Fruit fly (Drosophila melanogaster): ENCODE data around the gene Sarm.

The Sarm gene

DNA sequence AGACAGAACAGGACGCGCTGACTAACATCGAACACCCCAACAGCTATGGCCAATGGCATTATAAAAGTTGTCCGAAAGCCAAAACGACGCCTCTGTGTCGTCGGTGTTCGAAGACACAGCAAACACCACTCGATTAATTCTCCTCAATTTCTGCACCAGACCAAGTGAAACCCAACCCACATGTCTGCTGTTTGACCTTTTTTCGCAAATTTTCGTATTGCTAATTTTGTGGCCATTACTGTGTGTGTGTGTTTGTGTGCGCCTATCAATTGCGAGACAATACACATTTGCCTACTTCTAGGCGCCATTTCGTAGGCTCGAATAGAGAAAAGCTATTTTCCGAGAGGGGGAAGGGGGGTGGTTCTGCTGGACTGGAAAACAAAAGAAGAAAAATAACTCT, 24.6 kb upstream of the Sarm start:
- no peak for TF ChIP-seq Dll (optimal IDR thresholded peaks at IDR 0.05)
- no peak for TF ChIP-seq EcR (GFP tag; optimal IDR thresholded peaks at IDR 0.05)
- TF ChIP-seq usp (GFP tag; optimal IDR thresholded peaks at IDR 0.05), result no peak
- TF ChIP-seq CG8478 (optimal IDR thresholded peaks at IDR 0.05), result no peak
- TF ChIP-seq psq (optimal IDR thresholded peaks at IDR 0.05), result no peak
- TF ChIP-seq pan (optimal IDR thresholded peaks at IDR 0.05), result no peak

DNA sequence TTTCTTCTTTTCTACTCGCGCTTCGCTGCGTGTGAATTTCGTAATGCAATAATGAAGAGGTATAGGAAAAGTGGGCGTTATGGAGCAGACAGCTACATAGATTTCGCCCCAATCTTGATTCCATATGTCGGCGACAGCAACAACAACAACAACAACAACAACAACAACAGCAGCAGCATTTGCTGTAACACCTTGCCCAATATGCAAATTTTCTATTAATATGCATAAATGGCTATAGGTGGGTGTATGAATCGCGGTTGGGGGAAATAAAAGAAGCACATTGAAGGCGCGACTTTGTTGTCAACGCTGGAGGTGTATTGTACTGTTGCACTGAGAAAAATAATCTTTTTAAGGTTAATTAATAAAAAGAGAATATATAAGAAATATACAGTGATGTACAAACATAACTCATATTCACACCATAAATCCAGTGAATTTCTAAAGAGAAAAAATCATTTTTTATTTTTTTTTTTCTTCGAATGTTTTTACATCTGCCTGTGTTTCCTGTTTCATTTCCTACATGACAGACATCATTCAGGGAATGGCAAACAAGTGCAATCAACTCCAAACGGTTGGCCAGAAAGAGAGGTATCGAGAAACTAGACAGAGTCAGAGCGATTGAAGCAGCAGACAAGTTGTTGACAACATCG, 22.1 kb upstream of the Sarm start:
- TF ChIP-seq EcR (GFP tag; optimal IDR thresholded peaks at IDR 0.05) (no peak), usp (GFP tag; optimal IDR thresholded peaks at IDR 0.05) (no peak), CG8478 (optimal IDR thresholded peaks at IDR 0.05) (no peak), Dll (optimal IDR thresholded peaks at IDR 0.05) (no peak), psq (optimal IDR thresholded peaks at IDR 0.05) (no peak), pan (optimal IDR thresholded peaks at IDR 0.05) (no peak)

DNA sequence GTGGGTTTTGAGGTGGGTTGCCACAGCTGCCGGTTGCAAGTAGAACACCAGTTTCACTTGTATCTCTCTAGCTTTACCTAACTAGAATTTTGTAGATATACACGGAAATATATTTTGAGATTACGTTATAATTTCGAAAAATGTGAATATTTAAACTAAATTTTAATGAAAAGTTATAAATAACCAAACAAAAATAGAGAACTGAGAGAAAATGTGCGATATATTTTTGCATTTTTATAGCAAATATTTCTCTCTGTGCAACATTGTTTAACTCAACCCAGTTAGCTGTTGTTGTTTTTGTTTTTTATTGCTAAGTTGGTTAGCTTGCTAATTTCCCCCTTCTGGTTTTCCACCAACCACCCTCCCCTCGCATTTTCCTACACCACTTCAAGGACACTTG, 20.1 kb upstream of the Sarm start:
- TF ChIP-seq usp (GFP tag; optimal IDR thresholded peaks at IDR 0.05) (no peak), pan (optimal IDR thresholded peaks at IDR 0.05) (no peak), Dll (optimal IDR thresholded peaks at IDR 0.05) (no peak), EcR (GFP tag; optimal IDR thresholded peaks at IDR 0.05) (no peak), CG8478 (optimal IDR thresholded peaks at IDR 0.05) (no peak), psq (optimal IDR thresholded peaks at IDR 0.05) (no peak)

DNA sequence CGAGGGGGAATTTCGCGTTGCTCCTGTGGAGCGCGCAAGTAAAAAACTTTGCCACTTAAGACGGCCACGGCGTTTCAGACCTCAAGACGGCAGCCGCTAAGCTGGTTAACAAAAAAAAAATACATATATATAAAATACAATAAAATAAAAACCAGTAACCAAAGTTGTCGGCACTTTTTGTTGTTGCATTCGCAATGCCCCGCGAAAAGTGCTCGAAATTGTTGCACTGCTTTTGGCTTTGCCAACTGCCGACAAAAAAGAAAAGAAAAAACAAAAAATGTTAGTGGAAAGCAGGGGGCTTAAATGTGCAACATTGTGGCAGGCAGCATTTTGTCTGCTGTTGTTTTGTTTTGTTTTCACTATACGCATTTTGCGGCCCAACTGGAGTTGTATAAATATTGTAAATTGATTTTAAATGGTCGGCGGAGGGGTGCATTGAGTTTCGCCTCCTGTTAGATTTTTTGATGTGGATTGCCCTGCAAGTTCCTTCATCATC, 18.8 kb upstream of the Sarm start:
- TF ChIP-seq psq (optimal IDR thresholded peaks at IDR 0.05) (no peak), Dll (optimal IDR thresholded peaks at IDR 0.05) (no peak), pan (optimal IDR thresholded peaks at IDR 0.05) (no peak), EcR (GFP tag; optimal IDR thresholded peaks at IDR 0.05) (no peak), CG8478 (optimal IDR thresholded peaks at IDR 0.05) (no peak), usp (GFP tag; optimal IDR thresholded peaks at IDR 0.05) (no peak)

DNA sequence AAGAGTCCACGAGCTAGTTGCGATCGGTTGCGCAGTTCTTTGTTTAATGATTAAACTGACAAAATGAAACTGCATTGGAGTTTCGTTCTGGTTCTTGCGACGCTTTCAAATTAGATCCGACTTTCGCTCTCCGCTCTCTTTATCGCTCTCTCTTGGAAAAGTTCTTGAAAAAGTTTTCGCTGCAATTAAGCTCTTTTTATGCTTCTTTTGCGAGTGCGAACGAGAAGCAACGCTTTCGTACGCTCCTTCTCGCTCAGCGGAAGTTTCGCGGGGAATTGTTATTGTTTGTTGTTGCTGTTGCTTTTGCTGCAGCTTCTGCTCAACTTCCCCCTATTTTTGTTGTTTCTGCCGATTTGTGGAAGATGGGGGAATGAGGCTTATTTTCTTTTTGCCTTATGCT, 7.3 kb upstream of the Sarm start:
- peak in 1 of 2 experiments; percentile 45 for TF ChIP-seq EcR (GFP tag; optimal IDR thresholded peaks at IDR 0.05)
- TF ChIP-seq Dll (optimal IDR thresholded peaks at IDR 0.05), result no peak
- no peak for TF ChIP-seq psq (optimal IDR thresholded peaks at IDR 0.05)

DNA sequence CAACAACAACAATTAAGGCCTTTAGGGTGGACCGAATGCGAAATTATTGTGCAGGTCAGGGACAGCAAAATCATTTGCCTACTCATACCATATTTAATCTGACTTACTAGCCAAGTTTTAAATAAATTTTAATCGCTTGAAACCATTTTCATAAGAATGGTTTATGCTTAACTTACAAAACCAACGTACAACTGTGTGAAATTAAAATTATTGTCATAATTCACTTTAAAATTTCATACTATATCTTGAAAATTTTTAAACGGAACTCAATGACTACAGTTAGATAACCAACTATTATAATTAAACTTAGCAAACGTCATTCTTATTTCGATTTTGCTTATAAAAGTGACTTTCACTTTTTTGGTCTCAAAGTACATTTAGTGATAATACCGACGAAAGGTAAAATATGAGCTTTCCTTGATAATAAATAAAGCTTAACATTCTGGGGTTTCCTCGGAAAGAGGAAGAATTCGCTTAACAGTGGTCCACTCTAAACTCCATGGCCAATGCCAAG, 6.9 kb upstream of the Sarm start:
- no peak for TF ChIP-seq pan (optimal IDR thresholded peaks at IDR 0.05)
- TF ChIP-seq psq (optimal IDR thresholded peaks at IDR 0.05), result no peak
- no peak for TF ChIP-seq Dll (optimal IDR thresholded peaks at IDR 0.05)
- no peak for TF ChIP-seq usp (GFP tag; optimal IDR thresholded peaks at IDR 0.05)
- no peak for TF ChIP-seq CG8478 (optimal IDR thresholded peaks at IDR 0.05)
- no peak for TF ChIP-seq EcR (GFP tag; optimal IDR thresholded peaks at IDR 0.05)

DNA sequence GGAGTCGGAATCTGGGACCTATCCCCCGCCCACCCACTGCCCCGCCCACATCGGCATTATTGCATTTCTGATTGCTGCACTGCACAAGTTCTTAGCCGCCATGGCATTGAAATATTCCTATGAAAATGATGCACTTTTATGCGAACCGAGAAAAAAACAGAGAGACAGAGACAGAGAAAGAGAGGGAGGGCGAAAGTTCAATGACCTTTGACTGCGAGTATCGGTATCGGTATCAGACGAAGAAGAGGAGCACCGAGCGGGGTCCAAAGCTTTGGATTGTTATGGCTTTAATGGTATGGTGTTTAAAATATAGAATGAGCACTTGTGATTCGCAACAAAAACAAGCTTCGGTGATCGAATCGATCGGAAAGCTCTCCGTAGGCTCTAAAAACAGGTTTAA, 6.3 kb upstream of the Sarm start:
- peak; percentile 86 to 96 for TF ChIP-seq EcR (GFP tag; optimal IDR thresholded peaks at IDR 0.05)
- no peak for TF ChIP-seq CG8478 (optimal IDR thresholded peaks at IDR 0.05)

DNA sequence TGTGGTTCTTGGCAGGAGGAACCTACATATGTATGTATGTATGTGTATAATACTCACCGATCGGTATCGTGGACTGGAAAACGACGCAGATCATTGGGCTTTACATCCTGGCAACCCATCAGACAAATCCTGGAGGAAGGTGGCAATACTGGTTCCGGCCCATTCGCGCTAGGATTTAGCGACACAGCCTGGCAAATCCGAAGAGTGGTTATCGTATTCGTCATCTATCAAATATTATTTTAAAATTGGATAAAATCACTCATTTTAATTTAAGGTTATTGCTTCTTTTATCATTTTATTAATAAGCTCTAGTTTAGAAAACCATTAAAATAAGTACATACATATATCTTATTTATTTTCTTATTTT, 5.9 kb upstream of the Sarm start:
- TF ChIP-seq psq (optimal IDR thresholded peaks at IDR 0.05) (no peak), pan (optimal IDR thresholded peaks at IDR 0.05) (no peak)

DNA sequence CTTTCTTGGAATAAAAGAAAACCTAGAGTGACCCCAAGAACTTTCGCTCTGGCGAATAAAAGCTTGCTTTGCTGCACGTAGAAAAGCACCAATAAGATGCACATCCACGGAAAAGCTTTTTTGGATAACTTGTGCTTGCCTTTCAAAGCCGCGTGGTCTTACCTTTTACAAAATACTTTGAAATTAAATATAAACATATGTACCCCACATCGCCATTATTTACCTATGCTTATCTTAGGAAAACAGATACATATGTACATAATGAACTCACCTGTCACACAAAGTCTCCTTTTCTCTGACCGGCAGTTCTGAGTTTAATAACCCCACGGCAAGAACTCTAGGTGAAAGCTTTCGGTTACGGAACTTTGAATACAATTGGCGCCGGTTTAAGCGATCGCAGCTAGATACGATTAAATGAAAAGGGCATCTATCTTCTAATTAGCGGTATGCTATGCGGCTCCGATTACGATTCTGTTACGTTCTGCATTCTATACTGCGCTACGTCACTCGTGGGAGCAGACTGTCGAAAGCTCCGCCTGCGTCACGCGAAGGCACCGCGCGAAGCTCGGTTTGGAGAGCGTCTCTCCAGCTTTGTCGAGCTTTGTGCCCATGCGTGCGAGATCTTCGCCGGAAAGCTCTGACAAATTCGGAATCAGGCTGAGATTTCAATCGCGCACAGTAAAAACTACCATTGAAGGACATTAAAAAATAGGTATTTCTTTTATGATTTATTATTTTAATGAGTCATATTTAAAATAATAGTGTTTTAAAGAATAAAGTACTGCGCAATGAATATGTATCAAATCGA, 5.3 kb upstream of the Sarm start, which contains the start of gene bip1:
Gene bip1, minus strand, starts transcription at position 524 of the 808 bp plus-strand sequence.
- TF ChIP-seq CG8478 (optimal IDR thresholded peaks at IDR 0.05), result no peak
- peak; percentile 24 to 42 for TF ChIP-seq EcR (GFP tag; optimal IDR thresholded peaks at IDR 0.05)

DNA sequence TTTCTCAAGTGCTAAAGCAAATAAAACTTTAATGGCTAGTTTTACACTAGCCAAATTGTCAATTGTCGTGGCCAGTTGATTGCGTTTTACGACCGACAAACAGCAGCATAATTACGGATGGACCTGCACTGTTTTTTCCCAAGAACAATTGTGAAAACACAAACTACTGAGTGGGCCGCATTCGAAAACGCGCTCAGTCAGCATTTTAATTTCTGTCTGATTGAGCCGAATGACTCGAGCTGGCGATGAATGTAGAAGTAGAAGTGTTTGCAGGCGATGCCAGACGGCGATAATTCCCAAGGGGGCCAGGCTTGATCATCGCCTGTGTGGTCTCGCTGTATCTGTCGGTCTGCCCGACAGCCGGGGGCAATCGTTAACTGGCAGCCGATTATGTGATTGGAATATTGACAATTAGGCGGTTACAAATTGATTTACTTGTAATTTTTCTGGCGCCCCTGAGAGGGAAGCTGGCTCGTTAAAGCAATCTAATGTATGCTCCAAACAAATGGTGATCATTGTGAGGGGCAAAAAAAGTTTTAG, 4.0 kb upstream of the Sarm start:
- TF ChIP-seq pan (optimal IDR thresholded peaks at IDR 0.05), result no peak

DNA sequence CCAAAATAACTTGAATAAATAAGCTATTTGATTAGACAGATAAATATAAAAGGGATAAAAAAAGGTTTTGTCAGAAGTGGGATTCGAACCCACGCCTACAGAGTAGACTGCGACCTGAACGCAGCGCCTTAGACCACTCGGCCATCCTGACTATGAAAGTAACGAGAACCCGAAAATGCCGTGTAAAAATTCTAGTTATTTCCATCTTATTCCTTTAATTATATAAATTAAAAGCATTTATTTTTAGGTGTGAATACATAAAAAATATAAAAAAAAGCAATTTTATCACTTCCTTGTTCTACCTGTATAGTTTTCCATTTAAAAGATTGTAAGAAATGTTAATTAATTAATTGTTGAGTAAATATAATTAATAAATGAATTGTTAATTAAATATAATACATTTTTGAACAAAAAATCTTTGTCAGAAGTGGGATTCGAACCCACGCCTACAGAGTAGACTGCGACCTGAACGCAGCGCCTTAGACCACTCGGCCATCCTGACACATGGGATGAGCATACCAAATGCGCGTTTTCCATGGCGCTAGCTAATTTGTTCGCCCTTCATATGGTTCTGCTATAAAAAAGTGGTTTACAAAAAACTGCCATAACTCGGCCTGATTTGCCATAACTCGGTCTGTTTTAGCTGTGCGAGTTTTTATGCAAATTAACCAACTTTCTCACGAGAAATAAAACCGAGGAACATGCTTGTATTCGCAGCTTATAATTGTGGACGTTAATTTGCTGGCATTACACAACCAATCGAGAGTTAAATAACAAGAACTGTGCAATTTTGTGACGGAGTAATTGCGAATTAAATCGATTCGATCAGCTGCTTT, 2.1 kb downstream of the Sarm start:
- TF ChIP-seq EcR (GFP tag; optimal IDR thresholded peaks at IDR 0.05), result no peak
- no peak for TF ChIP-seq Dll (optimal IDR thresholded peaks at IDR 0.05)
- TF ChIP-seq CG8478 (optimal IDR thresholded peaks at IDR 0.05), result no peak
- no peak for TF ChIP-seq usp (GFP tag; optimal IDR thresholded peaks at IDR 0.05)
- TF ChIP-seq pan (optimal IDR thresholded peaks at IDR 0.05), result no peak
- TF ChIP-seq psq (optimal IDR thresholded peaks at IDR 0.05), result no peak

DNA sequence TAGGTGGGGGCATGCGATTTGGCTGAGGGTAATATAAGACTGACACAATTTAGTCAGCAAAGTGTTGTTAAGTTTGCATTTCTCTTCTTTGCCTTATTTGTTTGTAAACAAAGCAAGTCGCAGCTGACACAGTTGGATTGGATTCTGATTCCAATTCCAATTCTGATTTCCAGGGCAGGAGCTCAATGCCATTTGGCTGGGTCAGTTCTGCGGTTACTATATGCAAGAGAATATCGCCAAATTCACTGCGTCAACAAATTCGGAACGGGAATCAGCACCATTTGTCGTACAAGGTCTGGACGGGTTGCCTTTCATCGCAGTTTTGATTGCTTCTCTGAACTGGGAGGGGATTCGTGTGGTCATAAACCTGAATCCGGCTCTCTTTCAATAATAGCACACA, 3.8 kb downstream of the Sarm start:
- no peak for TF ChIP-seq EcR (GFP tag; optimal IDR thresholded peaks at IDR 0.05)
- TF ChIP-seq Dll (optimal IDR thresholded peaks at IDR 0.05), result no peak

Measured in whole organism.